Worm (Caenorhabditis elegans): ENCODE results near the gene cyk-4.
A peak's percentile ranks its signal among the peaks of the same experiment; 100 is the strongest.

cyk-4 gene

DNA sequence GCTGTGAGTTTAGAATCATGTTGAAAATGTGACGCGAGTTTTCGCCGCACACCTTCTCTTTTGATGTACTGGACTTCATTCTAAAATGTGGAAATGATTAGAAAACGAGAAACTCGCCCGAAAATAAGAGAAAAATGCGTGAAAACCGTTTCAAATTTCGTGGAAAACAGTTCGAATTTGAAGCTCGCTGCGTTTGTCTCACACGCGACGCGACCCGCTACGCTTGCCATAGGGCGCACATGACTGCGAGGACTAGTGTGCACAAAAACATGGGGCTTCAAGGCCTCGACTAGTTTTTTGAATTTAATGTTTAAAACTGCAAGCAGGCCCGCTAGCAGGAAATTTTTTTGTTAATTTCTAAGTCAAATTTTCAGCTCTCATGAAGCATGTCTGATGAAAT, at the start of gene cyk-4, which contains the start of gene pdr-1:
Gene cyk-4 (minus strand): TSS at position 80 of the 400 bp plus-strand sequence.
Gene pdr-1 (plus strand): TSS at position 369 of the 400 bp plus-strand sequence.
- TF ChIP-seq zag-1 (tag; optimal IDR thresholded peaks at IDR 0.05) (no peak), ceh-16 (tag; optimal IDR thresholded peaks at IDR 0.05) (no peak), mdl-1 (tag; optimal IDR thresholded peaks at IDR 0.05) (no peak), tbx-2 (tag; optimal IDR thresholded peaks at IDR 0.05) (no peak), pqm-1 (tag; optimal IDR thresholded peaks at IDR 0.05) (peak; percentile 32), jun-1 (tag; optimal IDR thresholded peaks at IDR 0.05) (no peak), skn-1 (tag; optimal IDR thresholded peaks at IDR 0.05) (no peak), eor-1 (tag; optimal IDR thresholded peaks at IDR 0.05) (no peak), nhr-237 (tag; optimal IDR thresholded peaks at IDR 0.05) (no peak), ama-1 (optimal IDR thresholded peaks at IDR 0.05) (peak; percentile 26), lsy-12 (tag; optimal IDR thresholded peaks at IDR 0.05) (no peak), nhr-43 (tag; optimal IDR thresholded peaks at IDR 0.05; ENCODE audit: poor library complexity, severe bottlenecking) (peak; percentile 25), nhr-23 (tag; optimal IDR thresholded peaks at IDR 0.05) (peak; percentile 71), lin-39 (tag; optimal IDR thresholded peaks at IDR 0.05) (peak; percentile 62), ZK546.5 (tag; optimal IDR thresholded peaks at IDR 0.05) (no peak), fos-1 (tag; optimal IDR thresholded peaks at IDR 0.05) (no peak), lin-15B (tag; optimal IDR thresholded peaks at IDR 0.05) (peak; percentile 89), nfya-1 (tag; optimal IDR thresholded peaks at IDR 0.05; ENCODE audit: insufficient read depth) (peak; percentile 80), ztf-11 (tag; optimal IDR thresholded peaks at IDR 0.05) (no peak), nhr-25 (tag; optimal IDR thresholded peaks at IDR 0.05) (peak; percentile 57), nhr-11 (tag; optimal IDR thresholded peaks at IDR 0.05) (no peak)

DNA sequence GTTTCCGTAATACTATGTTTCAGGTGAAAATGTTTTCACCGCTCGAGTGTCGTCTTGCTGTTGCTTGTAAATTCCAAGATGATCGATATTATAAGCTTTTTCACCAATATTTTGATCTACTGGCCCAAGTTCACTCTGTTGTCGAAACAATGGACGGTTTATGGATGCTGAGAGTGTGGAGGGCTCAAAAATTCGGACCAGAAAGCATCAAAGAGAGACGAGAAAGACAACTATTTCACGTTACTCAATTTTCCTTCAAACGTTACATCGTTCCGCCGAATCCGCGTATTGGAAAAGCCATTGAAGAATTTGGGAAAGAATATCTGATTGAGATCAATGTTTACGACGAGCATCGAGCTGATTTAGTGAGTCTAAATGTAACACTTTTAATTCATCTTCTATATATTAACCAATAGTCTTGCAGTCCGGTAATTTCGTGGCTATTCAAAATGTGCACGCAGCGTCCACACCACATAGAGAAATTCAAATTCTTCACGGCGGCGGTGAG, 9.2 kb upstream of the cyk-4 start, which contains the start of gene pot-3:
Gene pot-3 (plus strand): TSS at position 17 of the 508 bp plus-strand sequence.
- TF ChIP-seq nhr-43 (tag; optimal IDR thresholded peaks at IDR 0.05; ENCODE audit: poor library complexity, severe bottlenecking) = peak; percentile 62
- TF ChIP-seq lin-39 (tag; optimal IDR thresholded peaks at IDR 0.05) = no peak
- no peak for TF ChIP-seq ceh-82 (tag; optimal IDR thresholded peaks at IDR 0.05)
- TF ChIP-seq jun-1 (tag; optimal IDR thresholded peaks at IDR 0.05) = no peak
- TF ChIP-seq ztf-11 (tag; optimal IDR thresholded peaks at IDR 0.05) = peak; percentile 49
- peak; percentile 17 for TF ChIP-seq sea-2 (GFP tag; optimal IDR thresholded peaks at IDR 0.05)
- TF ChIP-seq ceh-9 (tag; optimal IDR thresholded peaks at IDR 0.05) = no peak
- no peak for TF ChIP-seq fkh-10 (GFP tag; optimal IDR thresholded peaks at IDR 0.05)
- TF ChIP-seq elt-3 (tag; optimal IDR thresholded peaks at IDR 0.05) = peak in 1 of 3 experiments; percentile 28
- TF ChIP-seq fkh-2 (tag; optimal IDR thresholded peaks at IDR 0.05) = no peak
- TF ChIP-seq lsy-12 (tag; optimal IDR thresholded peaks at IDR 0.05) = no peak

DNA sequence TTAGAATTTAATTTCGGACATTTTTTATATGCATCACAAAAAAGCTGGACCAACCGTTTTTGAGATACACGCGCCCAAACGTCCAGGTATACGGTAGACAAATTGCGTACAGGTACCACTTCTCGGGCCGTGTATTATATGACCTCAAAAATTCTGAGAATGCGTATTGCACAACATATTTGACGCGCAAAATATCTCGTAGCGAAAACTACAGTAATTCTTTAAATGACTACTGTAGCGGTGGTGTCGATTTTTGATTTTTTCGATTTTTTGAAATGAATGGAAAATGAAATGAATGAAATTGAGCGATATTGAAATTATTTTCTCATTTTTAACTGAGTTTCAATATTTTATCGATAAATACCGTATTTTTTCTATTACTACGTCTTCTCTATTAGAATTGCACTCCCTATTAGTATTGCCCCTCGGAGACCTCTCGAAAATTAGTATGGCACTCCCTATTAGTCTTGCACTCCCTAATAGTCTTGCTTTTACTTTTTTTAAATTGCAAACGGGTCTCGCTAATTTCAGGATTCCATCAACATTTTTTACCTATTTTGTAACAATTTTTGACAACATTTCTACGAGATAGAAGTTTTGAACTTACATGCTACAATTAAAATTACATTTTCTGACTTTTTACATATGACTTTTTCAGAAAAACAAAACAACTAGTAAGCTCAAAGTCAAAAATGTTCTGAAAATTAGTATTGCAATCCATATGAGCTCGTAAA, 8.5 kb upstream of the cyk-4 start:
- TF ChIP-seq lsy-12 (tag; optimal IDR thresholded peaks at IDR 0.05) (peak; percentile 34), nhr-23 (tag; optimal IDR thresholded peaks at IDR 0.05) (no peak)

DNA sequence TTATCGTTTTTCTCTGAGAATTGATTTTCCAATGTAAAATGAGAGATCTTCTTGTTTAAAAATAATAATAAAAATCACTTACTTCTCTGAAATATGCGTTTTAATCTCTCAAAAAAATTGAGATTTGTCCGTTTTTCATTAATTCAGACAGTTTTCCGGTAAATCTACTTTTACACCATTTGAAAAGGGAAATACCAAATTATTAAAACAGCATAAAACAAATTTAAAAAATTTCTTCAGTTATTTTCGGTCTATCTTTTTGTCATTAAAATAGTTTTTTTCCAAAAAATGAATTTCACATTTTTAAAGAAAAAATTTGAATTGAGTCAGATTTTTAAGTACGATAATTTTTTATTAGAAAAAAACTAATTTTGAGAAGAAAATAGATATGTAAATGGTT, 7.8 kb upstream of the cyk-4 start:
- TF ChIP-seq eor-1 (tag; optimal IDR thresholded peaks at IDR 0.05) = peak in 1 of 2 experiments; percentile 73
- TF ChIP-seq elt-1 (tag; optimal IDR thresholded peaks at IDR 0.05) = no peak
- peak; percentile 30 for TF ChIP-seq ZK546.5 (tag; optimal IDR thresholded peaks at IDR 0.05)
- TF ChIP-seq nhr-76 (tag; optimal IDR thresholded peaks at IDR 0.05) = peak; percentile 37

DNA sequence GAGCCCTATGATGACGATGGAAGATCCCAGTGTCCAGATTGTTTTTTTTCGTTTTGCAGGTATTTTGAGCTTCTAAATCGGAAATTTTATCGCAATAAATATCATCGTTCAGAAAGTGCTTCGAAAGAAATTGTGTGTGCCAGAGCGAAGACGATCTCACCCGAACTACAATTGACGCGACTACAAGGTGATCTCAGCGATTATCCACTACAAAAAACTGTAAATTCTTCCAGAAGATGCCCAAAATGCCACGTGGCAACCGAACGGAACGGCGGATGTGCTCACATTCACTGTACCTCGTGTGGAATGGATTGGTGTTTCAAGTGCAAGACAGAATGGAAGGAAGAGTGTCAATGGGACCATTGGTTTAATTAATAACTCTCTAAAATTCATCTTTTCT, 1.9 kb upstream of the cyk-4 start, which contains the start of gene mdt-29:
Gene mdt-29 (plus strand): TSS at position 301 of the 400 bp plus-strand sequence.
- TF ChIP-seq ztf-4 (tag; optimal IDR thresholded peaks at IDR 0.05) (no peak), R02D3.7 (tag; optimal IDR thresholded peaks at IDR 0.05) (no peak), nhr-67 (tag; optimal IDR thresholded peaks at IDR 0.05) (no peak), elt-2 (tag; optimal IDR thresholded peaks at IDR 0.05) (no peak), nhr-12 (tag; optimal IDR thresholded peaks at IDR 0.05) (no peak), ceh-82 (tag; optimal IDR thresholded peaks at IDR 0.05) (no peak), elt-1 (tag; optimal IDR thresholded peaks at IDR 0.05) (no peak), sea-2 (GFP tag; optimal IDR thresholded peaks at IDR 0.05) (no peak), lin-39 (tag; optimal IDR thresholded peaks at IDR 0.05) (no peak), zag-1 (tag; optimal IDR thresholded peaks at IDR 0.05) (no peak), fkh-10 (GFP tag; optimal IDR thresholded peaks at IDR 0.05) (no peak), nhr-43 (tag; optimal IDR thresholded peaks at IDR 0.05; ENCODE audit: poor library complexity, severe bottlenecking) (no peak), eor-1 (tag; optimal IDR thresholded peaks at IDR 0.05) (no peak), aly-2 (tag; optimal IDR thresholded peaks at IDR 0.05) (no peak), ztf-11 (tag; optimal IDR thresholded peaks at IDR 0.05) (no peak), pqm-1 (tag; optimal IDR thresholded peaks at IDR 0.05) (no peak), tbx-2 (tag; optimal IDR thresholded peaks at IDR 0.05) (no peak), lsy-12 (tag; optimal IDR thresholded peaks at IDR 0.05) (no peak), skn-1 (tag; optimal IDR thresholded peaks at IDR 0.05) (no peak)
